Fruit fly (Drosophila melanogaster) whole organism, pupa: ENCODE data around the gene VhaAC39-2.

Experiments used
- CG10348 ChIP-seq: fragments of 200-800 bp; sonication (Bioruptor generic); IDR thresholded peaks from 2 replicates; pipeline ENCODE4 v1.3.6; 2022; ENCODE audit warnings: missing biosample characterization, missing genetic modification characterization
- CG12605 ChIP-seq: fragments of 200-800 bp; sonication (Bioruptor generic); IDR thresholded peaks from 2 replicates; pipeline ENCODE4 v1.3.6; 2022; ENCODE audit warnings: missing biosample characterization, missing genetic modification characterization
- CG13204 ChIP-seq: fragments of 200-800 bp; sonication (Bioruptor generic); optimal IDR thresholded peaks from 2 replicates; lab custom pipeline; 2018; ENCODE audit warnings: missing biosample characterization, mild to moderate bottlenecking, missing genetic modification characterization, moderate library complexity
- CG14655 ChIP-seq: fragments of 200-800 bp; sonication (Bioruptor generic); optimal IDR thresholded peaks from 3 replicates; lab custom pipeline; 2017; ENCODE audit warnings: mild to moderate bottlenecking, missing biosample characterization, missing genetic modification reagents, missing genetic modification characterization
- CG15710 ChIP-seq: fragments of 200-800 bp; sonication (Bioruptor generic); optimal IDR thresholded peaks from 2 replicates; lab custom pipeline; 2018; ENCODE audit warnings: missing biosample characterization, mild to moderate bottlenecking, missing genetic modification characterization, moderate library complexity
- CG17806 ChIP-seq: fragments of 200-800 bp; sonication (Bioruptor generic); optimal IDR thresholded peaks from 2 replicates; lab custom pipeline; 2018; ENCODE audit warnings: missing biosample characterization, mild to moderate bottlenecking, missing genetic modification characterization, moderate library complexity
- CG32121 ChIP-seq: fragments of 200-800 bp; sonication (Bioruptor generic); IDR thresholded peaks from 2 replicates; pipeline ENCODE4 v1.3.6; 2022; ENCODE audit warnings: missing biosample characterization, missing genetic modification characterization
- CG34367 ChIP-seq: fragments of 200-800 bp; sonication (Bioruptor generic); optimal IDR thresholded peaks from 2 replicates; lab custom pipeline; 2018; ENCODE audit warnings: missing biosample characterization, mild to moderate bottlenecking, missing genetic modification characterization
- CG4496 ChIP-seq: fragments of 200-800 bp; sonication (Bioruptor generic); IDR thresholded peaks from 3 replicates; pipeline ENCODE4 v1.3.6; 2022; ENCODE audit warnings: missing biosample characterization, missing genetic modification characterization
- CG8159 ChIP-seq: fragments of 200-800 bp; sonication (Bioruptor generic); optimal IDR thresholded peaks from 3 replicates; lab custom pipeline; 2018; ENCODE audit warnings: missing biosample characterization, mild to moderate bottlenecking, missing genetic modification characterization, moderate library complexity
- CG8301 ChIP-seq: fragments of 200-800 bp; sonication (Bioruptor generic); optimal IDR thresholded peaks from 2 replicates; lab custom pipeline; 2018; ENCODE audit warnings: missing biosample characterization, mild to moderate bottlenecking, missing genetic modification characterization
- CG9948 ChIP-seq: fragments of 200-800 bp; sonication (Bioruptor generic); optimal IDR thresholded peaks from 2 replicates; lab custom pipeline; 2018; ENCODE audit warnings: missing biosample characterization, mild to moderate bottlenecking, missing genetic modification characterization, moderate library complexity
- D1 ChIP-seq: fragments of 200-800 bp; sonication (Bioruptor generic); optimal IDR thresholded peaks from 2 replicates; lab custom pipeline; 2018; ENCODE audit warnings: missing biosample characterization, mild to moderate bottlenecking, missing genetic modification characterization, moderate library complexity
- EcR ChIP-seq: fragments of 200-800 bp; sonication (Bioruptor generic); optimal IDR thresholded peaks from 3 replicates; lab custom pipeline; 2019; ENCODE audit warnings: missing biosample characterization, missing genetic modification characterization, mild to moderate bottlenecking, moderate library complexity, missing genetic modification reagents
- Ets98B ChIP-seq: fragments of 200-800 bp; sonication (Bioruptor generic); IDR thresholded peaks from 2 replicates; pipeline ENCODE4 v1.3.6; 2022; ENCODE audit warnings: missing biosample characterization, missing genetic modification characterization
- Pif1A ChIP-seq: fragments of 200-800 bp; sonication (Bioruptor generic); optimal IDR thresholded peaks from 3 replicates; lab custom pipeline; 2016; ENCODE audit warnings: missing biosample characterization, missing genetic modification characterization
- Pif1B ChIP-seq: fragments of 200-800 bp; sonication (Bioruptor generic); optimal IDR thresholded peaks from 3 replicates; lab custom pipeline; 2016; ENCODE audit warnings: missing biosample characterization, missing genetic modification characterization
- Snoo ChIP-seq: fragments of 200-800 bp; sonication (Bioruptor generic); optimal IDR thresholded peaks from 3 replicates; lab custom pipeline; 2017; ENCODE audit warnings: missing biosample characterization, mild to moderate bottlenecking, missing genetic modification characterization, inconsistent platforms
- fd96Ca ChIP-seq: fragments of 200-800 bp; sonication (Bioruptor generic); IDR thresholded peaks from 3 replicates; pipeline ENCODE4 v1.3.6; 2022; ENCODE audit warnings: missing biosample characterization, missing genetic modification characterization
- gl ChIP-seq: fragments of 200-800 bp; sonication (Bioruptor generic); optimal IDR thresholded peaks from 2 replicates; lab custom pipeline; 2018; ENCODE audit warnings: missing biosample characterization, mild to moderate bottlenecking, missing genetic modification characterization
- rn ChIP-seq: fragments of 200-800 bp; sonication (Bioruptor generic); IDR thresholded peaks from 2 replicates; pipeline ENCODE4 v1.3.6; 2022; ENCODE audit warnings: missing biosample characterization, missing genetic modification characterization

VhaAC39-2 gene

DNA sequence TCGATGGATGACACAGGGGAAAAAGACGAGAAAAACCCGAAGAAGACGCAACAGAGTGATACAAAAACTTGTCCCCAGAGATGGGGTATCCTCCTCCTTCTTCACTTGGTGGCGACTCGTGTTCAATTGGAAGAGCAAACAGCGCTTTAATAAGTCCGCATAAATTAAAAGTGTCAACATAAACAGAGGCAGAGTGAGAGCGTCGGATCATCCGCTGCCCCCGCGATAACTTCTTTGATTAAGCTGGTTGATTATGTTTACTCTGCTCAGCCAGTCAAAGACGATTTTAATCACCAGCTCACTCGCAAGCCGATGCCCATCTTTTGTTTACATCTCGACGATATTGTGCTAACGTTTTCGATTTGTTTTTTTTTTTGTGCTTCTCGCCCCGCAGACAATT, 39.2 kb downstream of the VhaAC39-2 start:
- TF ChIP-seq EcR (GFP tag; lab: Kevin White, UChicago) (peak; percentile 42), CG8159 (tag; lab: Kevin White, UChicago) (no peak), Snoo (tag; lab: Kevin White, UChicago) (no peak), CG34367 (tag; lab: Kevin White, UChicago) (no peak), CG10348 (no peak), CG32121 (GFP tag; lab: Robert Waterston, UW) (no peak)
- TF ChIP-seq, all 21 proteins: peak for 1

DNA sequence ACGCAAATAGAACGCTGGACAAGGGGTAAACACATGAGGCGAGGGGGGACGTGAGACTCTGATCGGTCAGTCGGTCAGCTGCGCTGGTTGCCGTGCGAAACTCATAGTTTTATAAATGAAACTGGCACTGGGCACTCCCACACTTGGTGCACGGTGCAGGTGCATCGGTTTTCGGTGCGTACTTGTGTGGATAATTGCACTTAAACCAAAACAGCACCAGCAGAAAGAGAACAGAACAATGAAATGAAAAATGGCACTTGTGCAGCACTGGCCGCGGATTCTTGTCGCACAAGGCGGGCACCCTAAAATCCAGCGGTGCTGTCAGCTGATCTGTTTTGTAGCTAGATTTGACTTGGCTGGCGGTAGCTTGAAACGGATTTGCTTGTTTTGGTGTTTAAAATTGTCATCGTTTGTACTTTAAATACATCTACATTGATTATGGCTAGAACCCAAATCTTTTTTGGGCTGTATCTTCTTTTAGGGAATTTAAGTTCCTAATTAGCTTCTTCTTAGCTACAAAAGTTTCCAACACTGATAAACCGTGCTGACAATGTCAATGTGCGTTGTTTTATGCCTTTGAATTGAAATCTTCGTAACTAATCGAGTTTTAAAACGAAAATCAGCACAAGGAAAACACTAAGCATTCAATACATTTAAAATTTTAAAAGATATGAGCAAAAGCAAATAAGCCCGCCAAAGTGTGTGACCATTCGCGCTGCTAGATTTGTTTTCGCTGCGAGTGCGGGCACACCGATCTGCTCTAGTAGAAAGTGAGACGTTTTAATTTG, 41.2 kb downstream of the VhaAC39-2 start, which contains the start of the genes Rassf and CenB1A:
Gene Rassf (minus strand): TSS at position 249 of the 788 bp plus-strand sequence.
Gene CenB1A (plus strand): TSS at position 718 of the 788 bp plus-strand sequence.
- peak; percentile 65; the same call in 2 of the 3 replicates for TF ChIP-seq CG4496 (GFP tag; lab: Robert Waterston, UW)
- TF ChIP-seq CG10348, result no peak
- peak; percentile 23 for TF ChIP-seq CG15710 (tag; lab: Kevin White, UChicago)
- peak; percentile 53; the same call in 1 of the 3 replicates for TF ChIP-seq fd96Ca (GFP tag; lab: Robert Waterston, UW)
- TF ChIP-seq CG34367 (tag; lab: Kevin White, UChicago), result peak; percentile 5
- TF ChIP-seq CG32121 (GFP tag; lab: Robert Waterston, UW), result peak; percentile 18; the same call in 1 of the 2 replicates
- peak; percentile 1 for TF ChIP-seq CG8159 (tag; lab: Kevin White, UChicago)
- no peak for TF ChIP-seq gl (tag; lab: Kevin White, UChicago)

DNA sequence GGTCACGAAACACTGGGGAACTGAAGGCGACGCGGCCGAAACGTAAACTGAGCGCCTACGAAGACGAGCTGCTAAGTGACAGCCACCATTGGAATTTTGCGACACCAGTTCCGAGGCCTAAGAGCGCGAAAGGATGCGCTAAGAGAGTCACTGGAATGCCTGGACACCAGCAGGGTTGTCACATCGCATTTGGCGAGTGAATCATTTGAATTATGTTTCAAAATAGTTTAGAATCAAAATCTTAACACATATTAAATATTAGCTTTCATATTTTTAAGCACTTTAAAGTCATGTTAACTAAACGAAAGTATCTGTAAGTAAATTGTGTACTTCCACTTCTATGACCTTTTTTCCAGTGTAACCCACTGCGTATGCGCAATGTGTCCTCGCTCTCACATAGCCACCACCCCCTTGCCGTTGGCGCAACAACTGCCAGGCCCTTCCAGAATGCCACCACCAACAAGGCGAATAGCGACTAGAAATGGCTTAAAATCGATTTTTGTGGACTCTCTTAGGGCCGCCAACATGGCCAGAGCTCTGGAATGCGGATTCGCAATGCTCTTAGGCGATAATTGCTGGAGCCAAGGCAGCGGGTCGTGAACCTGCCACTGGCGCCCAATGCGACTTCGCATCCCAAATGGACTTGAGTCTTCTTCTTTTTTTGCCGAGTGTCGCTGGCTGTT, 46.3 kb downstream of the VhaAC39-2 start, which contains the start of gene Cow:
Gene Cow (minus strand): TSS at position 51 of the 683 bp plus-strand sequence.
- TF ChIP-seq CG17806, result peak; percentile 29
- TF ChIP-seq Pif1B (GFP tag; lab: Kevin White, UChicago), result peak; percentile 14
- TF ChIP-seq Pif1A (GFP tag; lab: Kevin White, UChicago), result peak; percentile 23
- peak; percentile 56 for TF ChIP-seq CG15710 (tag; lab: Kevin White, UChicago)
- peak; percentile 34 for TF ChIP-seq CG34367 (tag; lab: Kevin White, UChicago)
- no peak for TF ChIP-seq EcR (GFP tag; lab: Kevin White, UChicago)
- peak; percentile 66; the same call in 2 of the 3 replicates for TF ChIP-seq CG4496 (GFP tag; lab: Robert Waterston, UW)
- TF ChIP-seq CG9948 (tag; lab: Kevin White, UChicago), result peak; percentile 40
- TF ChIP-seq D1 (tag; lab: Kevin White, UChicago), result no peak
- 0 out of 2 replicates have a peak, but pooled peaks have one; percentile 39 for TF ChIP-seq CG32121 (GFP tag; lab: Robert Waterston, UW)
- no peak for TF ChIP-seq CG13204
- TF ChIP-seq gl (tag; lab: Kevin White, UChicago), result no peak
- peak; percentile 53 for TF ChIP-seq CG14655 (GFP tag; lab: Kevin White, UChicago)
- no peak for TF ChIP-seq Snoo (tag; lab: Kevin White, UChicago)
- peak; percentile 45 for TF ChIP-seq CG8301 (tag; lab: Kevin White, UChicago)
- TF ChIP-seq fd96Ca (GFP tag; lab: Robert Waterston, UW), result peak; percentile 60; the same call in 1 of the 3 replicates
- TF ChIP-seq rn (GFP tag; lab: Robert Waterston, UW), result no peak
- TF ChIP-seq CG8159 (tag; lab: Kevin White, UChicago), result peak; percentile 64
- no peak for TF ChIP-seq CG10348
- TF ChIP-seq Ets98B, result peak; percentile 63
- TF ChIP-seq CG12605 (GFP tag; lab: Robert Waterston, UW), result no peak

DNA sequence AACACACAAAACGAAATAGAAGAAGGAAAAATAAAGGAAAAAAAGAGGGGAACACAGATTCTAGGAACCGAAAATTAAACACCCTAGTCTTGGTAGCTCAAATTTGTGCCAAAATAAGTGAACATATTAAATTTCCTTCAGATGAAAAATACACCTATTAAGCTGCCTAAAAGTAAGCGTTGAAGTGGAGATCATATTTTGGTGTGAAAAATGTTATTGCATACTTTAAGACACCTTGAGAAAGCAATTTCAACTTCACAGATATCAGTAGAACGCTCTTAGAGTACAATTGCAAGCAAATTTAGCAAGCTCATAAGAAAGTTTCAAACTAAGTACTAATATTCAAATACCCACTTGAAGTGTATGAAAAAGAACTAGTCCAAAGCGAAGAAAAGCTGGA, 48.4 kb downstream of the VhaAC39-2 start:
- no peak for TF ChIP-seq Snoo (tag; lab: Kevin White, UChicago)
- no peak for TF ChIP-seq CG12605 (GFP tag; lab: Robert Waterston, UW)
- no peak for TF ChIP-seq CG17806
- TF ChIP-seq CG8301 (tag; lab: Kevin White, UChicago), result peak; percentile 15
- TF ChIP-seq gl (tag; lab: Kevin White, UChicago), result no peak
- no peak for TF ChIP-seq fd96Ca (GFP tag; lab: Robert Waterston, UW)
- no peak for TF ChIP-seq CG13204
- no peak for TF ChIP-seq CG4496 (GFP tag; lab: Robert Waterston, UW)
- peak; percentile 13 for TF ChIP-seq CG14655 (GFP tag; lab: Kevin White, UChicago)
